Fruit fly (Drosophila melanogaster) whole organism: ENCODE results near the gene Agxt.

Experiments used
- CG8478 ChIP-seq: fragments of >200 bp; optimal IDR thresholded peaks from 2 replicates; lab custom pipeline; 2018; ENCODE audit warnings: inconsistent platforms
- Dll ChIP-seq: fragments of >200 bp; optimal IDR thresholded peaks from 2 replicates; lab custom pipeline; 2017
- psq ChIP-seq: fragments of >200 bp; optimal IDR thresholded peaks from 2 replicates; lab custom pipeline; 2017

DNA sequence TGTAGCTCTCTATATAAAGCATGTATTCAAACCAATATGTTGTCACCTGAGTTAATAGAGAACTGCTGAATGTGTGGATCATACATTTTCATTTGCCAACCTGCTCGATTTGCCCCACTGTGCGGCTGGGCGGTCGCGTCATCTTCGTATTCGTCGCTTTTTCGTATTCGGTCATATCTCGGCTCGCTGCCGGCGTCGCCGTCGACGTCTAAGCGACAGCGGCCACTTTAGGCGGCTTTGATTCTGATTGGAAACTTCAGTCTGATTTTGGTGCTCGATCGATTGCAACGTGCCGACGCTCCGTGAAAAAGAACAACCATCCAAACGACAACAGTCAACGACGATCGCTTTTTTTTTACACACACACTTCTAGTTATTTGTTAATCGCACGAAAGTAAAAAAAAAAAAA lies 17.1 kb downstream of the Agxt start:
- no peak for TF ChIP-seq Dll (lab: Kevin White, UChicago)
- TF ChIP-seq psq (lab: Kevin White, UChicago), result no peak
- no peak for TF ChIP-seq CG8478
